Fruit fly (Drosophila melanogaster) whole organism, embryonic: Measurements from ENCODE around the gene aop.

ENCODE experiments used
- Abd-B ChIP-seq: fragments of 200-800 bp; sonication (Bioruptor generic); optimal IDR thresholded peaks from 2 replicates; lab custom pipeline; 2018; ENCODE audit warnings: missing biosample characterization, mild to moderate bottlenecking, missing genetic modification characterization, moderate library complexity
- Ada2b ChIP-seq: fragments of 200-800 bp; sonication (Bioruptor generic); IDR thresholded peaks from 2 replicates; pipeline ENCODE4 v1.3.6; 2022; ENCODE audit warnings: missing biosample characterization, missing genetic modification characterization
- Adf1 ChIP-seq: fragments of 200-800 bp; sonication (Bioruptor generic); IDR thresholded peaks from 2 replicates; pipeline ENCODE4 v1.3.6; 2022; ENCODE audit warnings: missing biosample characterization, missing genetic modification characterization
- Bteb2 ChIP-seq: fragments of 200-800 bp; sonication (Bioruptor generic); optimal IDR thresholded peaks from 2 replicates; lab custom pipeline; 2016; ENCODE audit warnings: missing biosample characterization, missing genetic modification characterization
- CG10274 ChIP-seq: fragments of 200-800 bp; sonication (Bioruptor generic); optimal IDR thresholded peaks from 3 replicates; lab custom pipeline; 2017; ENCODE audit warnings: missing biosample characterization, mild to moderate bottlenecking, missing genetic modification characterization
- CG10321 ChIP-seq: fragments of 200-800 bp; sonication (Bioruptor generic); IDR thresholded peaks from 2 replicates; pipeline ENCODE4 v1.3.6; 2022; ENCODE audit warnings: missing biosample characterization, missing genetic modification characterization
- CG12071 ChIP-seq: fragments of 200-800 bp; sonication (Bioruptor generic); optimal IDR thresholded peaks from 3 replicates; lab custom pipeline; 2018; ENCODE audit warnings: missing biosample characterization, mild to moderate bottlenecking, missing genetic modification characterization
- CG12659 ChIP-seq: fragments of 200-800 bp; sonication (Bioruptor generic); optimal IDR thresholded peaks from 3 replicates; lab custom pipeline; 2017; ENCODE audit warnings: mild to moderate bottlenecking, missing biosample characterization, missing genetic modification reagents, missing genetic modification characterization
- CG13287 ChIP-seq: fragments of 200-800 bp; sonication (Bioruptor generic); IDR thresholded peaks from 2 replicates; pipeline ENCODE4 v1.3.6; 2022; ENCODE audit warnings: missing biosample characterization, missing genetic modification characterization; ENCODE audit not compliant: partially characterized antibody
- CG15696 ChIP-seq: fragments of 200-800 bp; sonication (Bioruptor generic); optimal IDR thresholded peaks from 2 replicates; lab custom pipeline; 2019; ENCODE audit warnings: missing biosample characterization, mild to moderate bottlenecking, missing genetic modification characterization, moderate library complexity
- CG17359 ChIP-seq: fragments of 200-800 bp; sonication (Bioruptor generic); optimal IDR thresholded peaks from 3 replicates; lab custom pipeline; 2018; ENCODE audit warnings: missing biosample characterization, mild to moderate bottlenecking, missing genetic modification characterization, moderate library complexity
- CG17612 ChIP-seq: fragments of 200-800 bp; sonication (Bioruptor generic); IDR thresholded peaks from 2 replicates; pipeline ENCODE4 v1.3.6; 2022; ENCODE audit warnings: missing biosample characterization, missing genetic modification characterization
- CG18599 ChIP-seq: fragments of 200-800 bp; sonication (Bioruptor generic); optimal IDR thresholded peaks from 3 replicates; lab custom pipeline; 2017; ENCODE audit warnings: missing biosample characterization, missing genetic modification characterization, mild to moderate bottlenecking, moderate library complexity, missing genetic modification reagents
- CG31365 ChIP-seq: fragments of 200-800 bp; sonication (Bioruptor generic); optimal IDR thresholded peaks from 2 replicates; lab custom pipeline; 2018; ENCODE audit warnings: missing biosample characterization, mild to moderate bottlenecking, missing genetic modification characterization
- CG3163 ChIP-seq: fragments of 200-800 bp; sonication (Bioruptor generic); optimal IDR thresholded peaks from 3 replicates; lab custom pipeline; 2016; ENCODE audit warnings: missing biosample characterization, missing genetic modification characterization
- CG33557 ChIP-seq: fragments of 200-800 bp; sonication (Bioruptor generic); optimal IDR thresholded peaks from 2 replicates; lab custom pipeline; 2019; ENCODE audit warnings: missing biosample characterization, mild to moderate bottlenecking, missing genetic modification characterization, moderate library complexity
- CG34422 ChIP-seq: fragments of 200-800 bp; sonication (Bioruptor generic); IDR thresholded peaks from 3 replicates; pipeline ENCODE4 v1.3.6; 2022; ENCODE audit warnings: missing biosample characterization, missing genetic modification characterization
- CG3995 ChIP-seq: fragments of 200-800 bp; sonication (Bioruptor generic); optimal IDR thresholded peaks from 3 replicates; lab custom pipeline; 2016; ENCODE audit warnings: missing biosample characterization, missing genetic modification characterization
- CG5245 ChIP-seq: fragments of 200-800 bp; sonication (Bioruptor generic); optimal IDR thresholded peaks from 3 replicates; lab custom pipeline; 2016; ENCODE audit warnings: missing biosample characterization, missing genetic modification characterization
- CG6654 ChIP-seq: fragments of 200-800 bp; sonication (Bioruptor generic); optimal IDR thresholded peaks from 2 replicates; lab custom pipeline; 2017; ENCODE audit warnings: missing biosample characterization, mild to moderate bottlenecking, missing genetic modification characterization
- CG6813 ChIP-seq: fragments of 200-800 bp; sonication (Bioruptor generic); optimal IDR thresholded peaks from 2 replicates; lab custom pipeline; 2017; ENCODE audit warnings: missing biosample characterization, missing genetic modification characterization, mild to moderate bottlenecking, moderate library complexity, missing genetic modification reagents
- CG7271 ChIP-seq: fragments of 200-800 bp; sonication (Bioruptor generic); optimal IDR thresholded peaks from 2 replicates; lab custom pipeline; 2018; ENCODE audit warnings: missing biosample characterization, mild to moderate bottlenecking, missing genetic modification characterization, moderate library complexity
- CG7357 ChIP-seq: fragments of 200-800 bp; sonication (Bioruptor generic); IDR thresholded peaks from 3 replicates; pipeline ENCODE4 v1.3.6; 2022; ENCODE audit warnings: missing biosample characterization, missing genetic modification characterization
- CG8924 ChIP-seq: fragments of 200-800 bp; optimal IDR thresholded peaks from 3 replicates; lab custom pipeline; 2019; ENCODE audit warnings: missing biosample characterization, mild to moderate bottlenecking, missing genetic modification characterization, moderate library complexity
- CG9727 ChIP-seq: fragments of 200-800 bp; sonication (Bioruptor generic); optimal IDR thresholded peaks from 3 replicates; lab custom pipeline; 2017; ENCODE audit warnings: missing biosample characterization, mild to moderate bottlenecking, missing genetic modification characterization
- CTCF ChIP-seq: fragments of 200-800 bp; sonication (Bioruptor generic); optimal IDR thresholded peaks from 2 replicates; lab custom pipeline; 2017; ENCODE audit warnings: missing biosample characterization, mild to moderate bottlenecking, missing genetic modification characterization, moderate library complexity
- Elba2 ChIP-seq: fragments of 200-800 bp; sonication (Bioruptor generic); optimal IDR thresholded peaks from 3 replicates; lab custom pipeline; 2016; ENCODE audit warnings: missing biosample characterization, missing genetic modification characterization
- HLH4C ChIP-seq: fragments of 200-800 bp; sonication (Bioruptor generic); IDR thresholded peaks from 3 replicates; pipeline ENCODE4 v1.3.6; 2022; ENCODE audit warnings: missing biosample characterization, missing genetic modification characterization; ENCODE audit not compliant: partially characterized antibody
- Lim3 ChIP-seq: fragments of 200-800 bp; sonication (Bioruptor generic); IDR thresholded peaks from 2 replicates; pipeline ENCODE4 v1.3.6; 2022; ENCODE audit warnings: missing biosample characterization, missing genetic modification characterization
- Sox100B ChIP-seq: fragments of 200-800 bp; sonication (Bioruptor generic); optimal IDR thresholded peaks from 3 replicates; lab custom pipeline; 2018; ENCODE audit warnings: missing biosample characterization, mild to moderate bottlenecking, missing genetic modification characterization
- Stat92E ChIP-seq, 3 experiments: fragments of >200 bp in 2 of 3; fragments of 200-800 bp in 1 of 3; sonication (Bioruptor generic) in 1 of 3; optimal IDR thresholded peaks; 2 replicates each; lab custom pipeline; 2017 to 2019; ENCODE audit warnings: missing biosample characterization in 3 of 3, missing genetic modification characterization in 3 of 3, mild to moderate bottlenecking in 1 of 3, moderate library complexity in 1 of 3
- YL-1 ChIP-seq: fragments of 200-800 bp; sonication (Bioruptor generic); optimal IDR thresholded peaks from 3 replicates; lab custom pipeline; 2017; ENCODE audit warnings: missing biosample characterization, mild to moderate bottlenecking, missing genetic modification characterization
- caup ChIP-seq: fragments of 200-800 bp; sonication (Bioruptor generic); optimal IDR thresholded peaks from 3 replicates; lab custom pipeline; 2017; ENCODE audit warnings: missing biosample characterization, mild to moderate bottlenecking, missing genetic modification characterization, moderate library complexity; ENCODE audit not compliant: severe bottlenecking
- chm ChIP-seq: fragments of 200-800 bp; sonication (Bioruptor generic); IDR thresholded peaks from 2 replicates; pipeline ENCODE4 v1.3.6; 2022; ENCODE audit warnings: missing biosample characterization, missing genetic modification characterization
- crc ChIP-seq: fragments of 200-800 bp; sonication (Bioruptor generic); optimal IDR thresholded peaks from 2 replicates; lab custom pipeline; 2016; ENCODE audit warnings: missing biosample characterization, missing genetic modification characterization
- da ChIP-seq: fragments of 200-800 bp; sonication (Bioruptor generic); optimal IDR thresholded peaks from 2 replicates; lab custom pipeline; 2016; ENCODE audit warnings: missing biosample characterization, missing genetic modification characterization
- ewg ChIP-seq: fragments of 200-800 bp; sonication (Bioruptor generic); optimal IDR thresholded peaks from 3 replicates; lab custom pipeline; 2017; ENCODE audit warnings: mild to moderate bottlenecking, missing biosample characterization, missing genetic modification reagents, missing genetic modification characterization
- ftz-f1 ChIP-seq: fragments of 200-800 bp; sonication (Bioruptor generic); optimal IDR thresholded peaks from 2 replicates; lab custom pipeline; 2016; ENCODE audit warnings: missing biosample characterization, missing genetic modification characterization
- gsb-n ChIP-seq: fragments of 200-800 bp; sonication (Bioruptor generic); optimal IDR thresholded peaks from 3 replicates; lab custom pipeline; 2018; ENCODE audit warnings: missing biosample characterization, mild to moderate bottlenecking, missing genetic modification characterization
- lov ChIP-seq, 2 experiments: fragments of 200-800 bp in 1 of 2; fragments of >200 bp in 1 of 2; sonication (Bioruptor generic) in 1 of 2; IDR thresholded peaks in 1 of 2; optimal IDR thresholded peaks in 1 of 2; 2 replicates in 1 of 2; 3 replicates in 1 of 2; pipeline versions ENCODE4 v1.3.6 to Lab custom; 2017 to 2022; ENCODE audit warnings: missing biosample characterization in 1 of 2, missing genetic modification characterization in 1 of 2
- otp ChIP-seq: fragments of 200-800 bp; sonication (Bioruptor generic); IDR thresholded peaks from 3 replicates; pipeline ENCODE4, ENCODE4 v1.3.6; 2022; ENCODE audit warnings: missing biosample characterization, missing genetic modification characterization
- pan ChIP-seq, 4 experiments: fragments of >200 bp in 3 of 4; fragments of 200-800 bp in 1 of 4; sonication (Bioruptor generic) in 1 of 4; optimal IDR thresholded peaks in 3 of 4; IDR thresholded peaks in 1 of 4; 2 replicates each; pipeline versions ENCODE4 v1.3.6 to Lab custom; 2017 to 2022; ENCODE audit warnings: missing biosample characterization in 2 of 4, missing genetic modification characterization in 2 of 4, mixed read lengths in 1 of 4
- peb ChIP-seq: fragments of 200-800 bp; sonication (Bioruptor generic); IDR thresholded peaks from 2 replicates; pipeline ENCODE4 v1.3.6; 2022; ENCODE audit warnings: missing biosample characterization, missing genetic modification characterization
- pita ChIP-seq: fragments of 200-800 bp; sonication (Bioruptor generic); optimal IDR thresholded peaks from 2 replicates; lab custom pipeline; 2017; ENCODE audit warnings: missing biosample characterization, mild to moderate bottlenecking, missing genetic modification characterization
- ranshi ChIP-seq: fragments of 200-800 bp; sonication (Bioruptor generic); IDR thresholded peaks from 2 replicates; pipeline ENCODE4 v1.3.6; 2022; ENCODE audit warnings: missing biosample characterization, missing genetic modification characterization
- sim ChIP-seq: fragments of 200-800 bp; sonication (Bioruptor generic); IDR thresholded peaks from 2 replicates; pipeline ENCODE4 v1.3.6; 2022; ENCODE audit warnings: missing biosample characterization, missing genetic modification characterization
- trh ChIP-seq: fragments of 200-800 bp; sonication (Bioruptor generic); optimal IDR thresholded peaks from 2 replicates; lab custom pipeline; 2016; ENCODE audit warnings: missing biosample characterization, missing genetic modification characterization
- unc-4 ChIP-seq: fragments of 200-800 bp; sonication (Bioruptor generic); IDR thresholded peaks from 2 replicates; pipeline ENCODE4 v1.3.6; 2022; ENCODE audit warnings: missing biosample characterization, missing genetic modification characterization; ENCODE audit not compliant: partially characterized antibody
- zfh1 ChIP-seq: fragments of 200-800 bp; sonication (Bioruptor generic); IDR thresholded peaks from 3 replicates; pipeline ENCODE4 v1.3.6; 2022; ENCODE audit warnings: missing biosample characterization, missing genetic modification characterization

The aop gene

dm6 chr2L:2175930-2176643 is 2.5 kb downstream of the aop start (continued):
- TF ChIP-seq YL-1 (GFP tag; lab: Kevin White, UChicago) = no peak
- TF ChIP-seq zfh1 (GFP tag; lab: Robert Waterston, UW) = no peak
- TF ChIP-seq da = no peak
- TF ChIP-seq Sox100B (GFP tag; lab: Kevin White, UChicago) = peak; percentile 45
- peak; percentile 35 for TF ChIP-seq Bteb2 (GFP tag; lab: Kevin White, UChicago)
- TF ChIP-seq ranshi (GFP tag; lab: Robert Waterston, UW) = no peak
- TF ChIP-seq CG12071 (GFP tag; lab: Kevin White, UChicago) = no peak
- TF ChIP-seq pita = no peak
- TF ChIP-seq lov (optimal IDR thresholded peaks at IDR 0.05; lab: Kevin White, UChicago) = no peak
- no peak for TF ChIP-seq lov (GFP tag; IDR thresholded peaks at IDR 0.05; lab: Robert Waterston, UW)
- no peak for TF ChIP-seq CG7271
- no peak for TF ChIP-seq ewg (GFP tag; lab: Kevin White, UChicago)
- TF ChIP-seq Lim3 = no peak
- TF ChIP-seq gsb-n (tag; lab: Kevin White, UChicago) = no peak
- no peak for TF ChIP-seq peb (GFP tag; lab: Robert Waterston, UW)
- no peak for TF ChIP-seq caup (GFP tag; lab: Kevin White, UChicago)
- TF ChIP-seq CG15696 = peak; percentile 18
- peak; percentile 14 for TF ChIP-seq CG5245 (GFP tag; lab: Kevin White, UChicago)
- no peak for TF ChIP-seq Elba2 (GFP tag; lab: Kevin White, UChicago)
- TF ChIP-seq CG17359 (tag; lab: Kevin White, UChicago) = peak; percentile 23
- TF ChIP-seq CG13287 (GFP tag; lab: Robert Waterston, UW) = no peak
- peak; percentile 42; the same call in 1 of the 2 replicates for TF ChIP-seq Ada2b (GFP tag; lab: Robert Waterston, UW)
- TF ChIP-seq pan (optimal IDR thresholded peaks at IDR 0.05; lab: Kevin White, UChicago) = no peak
- TF ChIP-seq pan (GFP tag; optimal IDR thresholded peaks at IDR 0.05 in 1 of 2, IDR thresholded peaks at IDR 0.05 in 1 of 2) = peak in 1 of 2 experiments; percentile 46
- TF ChIP-seq unc-4 = no peak
- TF ChIP-seq trh (GFP tag; lab: Kevin White, UChicago) = no peak
- no peak for TF ChIP-seq ftz-f1 (GFP tag; lab: Kevin White, UChicago)
- TF ChIP-seq CG33557 (GFP tag; lab: Kevin White, UChicago) = no peak
- TF ChIP-seq crc = no peak
- TF ChIP-seq CG6654 (GFP tag; lab: Kevin White, UChicago) = no peak
- TF ChIP-seq Stat92E (GFP tag; optimal IDR thresholded peaks at IDR 0.05; lab: Kevin White, UChicago) = no peak
- no peak for TF ChIP-seq chm (GFP tag; lab: Robert Waterston, UW)
- TF ChIP-seq CG3163 (GFP tag; lab: Kevin White, UChicago) = no peak
- no peak for TF ChIP-seq CG31365 (tag; lab: Kevin White, UChicago)
- no peak for TF ChIP-seq CG7357 (GFP tag; lab: Robert Waterston, UW)
- no peak for TF ChIP-seq CG10274 (GFP tag; lab: Kevin White, UChicago)
- TF ChIP-seq CG8924 = peak; percentile 50
- peak; percentile 56 for TF ChIP-seq CG9727 (GFP tag; lab: Kevin White, UChicago)
- peak; percentile 67 for TF ChIP-seq CG12659 (GFP tag; lab: Kevin White, UChicago)
- no peak for TF ChIP-seq CG10321 (GFP tag; lab: Robert Waterston, UW)
- TF ChIP-seq CG3995 (GFP tag; lab: Kevin White, UChicago) = peak; percentile 58
- peak; percentile 74 for TF ChIP-seq CG18599 (GFP tag; lab: Kevin White, UChicago)
- TF ChIP-seq HLH4C (GFP tag; lab: Robert Waterston, UW) = no peak
- no peak for TF ChIP-seq CTCF (GFP tag; lab: Kevin White, UChicago)
- TF ChIP-seq Adf1 = peak; percentile 59
- no peak for TF ChIP-seq CG6813
- TF ChIP-seq otp (GFP tag; lab: Robert Waterston, UW) = no peak
- 0 out of 3 replicates have a peak, but pooled peaks have one; percentile 33 for TF ChIP-seq CG34422 (GFP tag; lab: Robert Waterston, UW)
- TF ChIP-seq sim (GFP tag; lab: Robert Waterston, UW) = no peak
- peak; percentile 4 for TF ChIP-seq Abd-B (GFP tag; lab: Kevin White, UChicago)
- no peak for TF ChIP-seq CG17612 (GFP tag; lab: Robert Waterston, UW)
